Fruit fly (Drosophila melanogaster): Measurements from ENCODE around the gene ninaA.
A peak's percentile ranks its signal among the peaks of the same experiment; 100 is the strongest.

The ninaA gene

DNA sequence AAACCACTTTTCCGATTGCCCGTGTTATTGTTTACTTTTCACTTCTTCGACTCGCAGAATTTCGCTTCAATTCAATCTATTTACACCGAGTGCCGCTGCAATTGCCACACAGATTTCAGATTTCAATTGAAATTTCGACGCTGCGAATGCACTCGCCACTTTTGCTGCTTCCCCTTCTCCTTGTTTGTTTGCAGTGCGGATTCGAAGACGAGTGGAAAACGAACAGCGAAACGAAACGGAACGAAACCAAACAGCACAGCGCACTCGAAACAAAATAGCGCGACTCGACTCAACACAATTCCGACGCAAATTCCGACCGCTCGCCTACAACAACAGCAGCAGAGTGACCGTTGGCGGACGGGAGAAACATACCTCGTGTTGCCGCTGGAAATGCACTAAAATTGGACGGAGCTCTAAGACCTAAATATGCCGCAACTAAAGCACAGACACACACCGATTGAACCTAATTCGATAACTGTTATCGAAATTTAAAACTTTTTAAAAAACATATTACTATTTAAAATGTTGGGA, 26.3 kb upstream of the ninaA start, which contains the start of gene drongo (continued):
- TF ChIP-seq Side (GFP tag; optimal IDR thresholded peaks at IDR 0.05): no peak
- TF ChIP-seq CG7987 (GFP tag; optimal IDR thresholded peaks at IDR 0.05): peak; percentile 36
- TF ChIP-seq so (GFP tag; IDR thresholded peaks at IDR 0.05): peak; percentile 50; the same call in 1 of the 3 replicates
- peak; percentile 55 for TF ChIP-seq PHDP (tag; optimal IDR thresholded peaks at IDR 0.05)
- no peak for TF ChIP-seq Bdp1 (GFP tag; optimal IDR thresholded peaks at IDR 0.05)
- no peak for TF ChIP-seq ttk (GFP tag; IDR thresholded peaks at IDR 0.05)
- TF ChIP-seq crc (GFP tag; optimal IDR thresholded peaks at IDR 0.05): no peak
- TF ChIP-seq ab (GFP tag; optimal IDR thresholded peaks at IDR 0.05): no peak
- TF ChIP-seq CG3847 (GFP tag; IDR thresholded peaks at IDR 0.05): peak; percentile 33; the same call in 1 of the 2 replicates
- peak; percentile 61 for TF ChIP-seq Hand (GFP tag; optimal IDR thresholded peaks at IDR 0.05)
- TF ChIP-seq CG13624 (GFP tag; optimal IDR thresholded peaks at IDR 0.05): peak; percentile 65
- TF ChIP-seq Meics (GFP tag; optimal IDR thresholded peaks at IDR 0.05): peak; percentile 11
- peak; percentile 14 for TF ChIP-seq dm (GFP tag; optimal IDR thresholded peaks at IDR 0.05)
- peak; percentile 52 for TF ChIP-seq CG12299 (tag; optimal IDR thresholded peaks at IDR 0.05)
- TF ChIP-seq ato (GFP tag; IDR thresholded peaks at IDR 0.05; ENCODE audit: partially characterized antibody): no peak
- TF ChIP-seq al (GFP tag; IDR thresholded peaks at IDR 0.05): 0 out of 2 replicates have a peak, but pooled peaks have one; percentile 17
- peak; percentile 53; the same call in 1 of the 2 replicates for TF ChIP-seq CG13287 (GFP tag; IDR thresholded peaks at IDR 0.05; ENCODE audit: partially characterized antibody)
- no peak for TF ChIP-seq wor (GFP tag; IDR thresholded peaks at IDR 0.05)
- peak; percentile 11; the same call in 1 of the 2 replicates for TF ChIP-seq inv (GFP tag; IDR thresholded peaks at IDR 0.05; ENCODE audit: partially characterized antibody)
- 0 out of 3 replicates have a peak, but pooled peaks have one; percentile 50 for TF ChIP-seq CG11456 (GFP tag; IDR thresholded peaks at IDR 0.05)
- peak; percentile 2 for TF ChIP-seq CG9609 (GFP tag; optimal IDR thresholded peaks at IDR 0.05)
- TF ChIP-seq CG3995 (GFP tag; optimal IDR thresholded peaks at IDR 0.05): peak; percentile 17
- TF ChIP-seq CG17829 (tag; optimal IDR thresholded peaks at IDR 0.05): peak; percentile 58
- TF ChIP-seq Camta (GFP tag; optimal IDR thresholded peaks at IDR 0.05): no peak
- no peak; the same call in 2 of the 3 replicates for TF ChIP-seq CG14050 (GFP tag; IDR thresholded peaks at IDR 0.05)
- TF ChIP-seq lola (GFP tag; optimal IDR thresholded peaks at IDR 0.05): no peak
- TF ChIP-seq CG8089 (GFP tag; optimal IDR thresholded peaks at IDR 0.05): peak; percentile 17
- peak; percentile 71 for TF ChIP-seq CG13894 (tag; optimal IDR thresholded peaks at IDR 0.05)
- no peak for TF ChIP-seq Hey (tag; optimal IDR thresholded peaks at IDR 0.05)
- peak; percentile 18 for TF ChIP-seq CG3163 (GFP tag; optimal IDR thresholded peaks at IDR 0.05)
- peak; percentile 86 for TF ChIP-seq CG1603 (tag; optimal IDR thresholded peaks at IDR 0.05)
- peak; percentile 38 for TF ChIP-seq CG8290 (GFP tag; optimal IDR thresholded peaks at IDR 0.05)
- peak; percentile 47 to 85 for TF ChIP-seq CG8290 (tag; optimal IDR thresholded peaks at IDR 0.05)
- TF ChIP-seq Sry-β (GFP tag; optimal IDR thresholded peaks at IDR 0.05): peak; percentile 7
- no peak for TF ChIP-seq CG17361 (GFP tag; IDR thresholded peaks at IDR 0.05)
- peak; percentile 39 for TF ChIP-seq sqz (GFP tag; optimal IDR thresholded peaks at IDR 0.05)
- 0 out of 2 replicates have a peak, but pooled peaks have one; percentile 10 for TF ChIP-seq CG43689 (GFP tag; IDR thresholded peaks at IDR 0.05)
- peak; percentile 83 for TF ChIP-seq CG42726 (GFP tag; IDR thresholded peaks at IDR 0.05; ENCODE audit: partially characterized antibody)
- no peak for TF ChIP-seq CG2889 (GFP tag; IDR thresholded peaks at IDR 0.05)
- no peak for TF ChIP-seq Gsc (GFP tag; IDR thresholded peaks at IDR 0.05)
- no peak for TF ChIP-seq CG12942 (GFP tag; optimal IDR thresholded peaks at IDR 0.05)
- TF ChIP-seq YL-1 (GFP tag; optimal IDR thresholded peaks at IDR 0.05): peak; percentile 37
- peak; percentile 62 for TF ChIP-seq BEAF-32 (GFP tag; optimal IDR thresholded peaks at IDR 0.05)
- peak; percentile 69 for TF ChIP-seq CrebB (tag; optimal IDR thresholded peaks at IDR 0.05)
- TF ChIP-seq prd (optimal IDR thresholded peaks at IDR 0.05): no peak
- 0 out of 3 replicates have a peak, but pooled peaks have one; percentile 15 for TF ChIP-seq prd (GFP tag; IDR thresholded peaks at IDR 0.05)
- TF ChIP-seq lilli (GFP tag; optimal IDR thresholded peaks at IDR 0.05): peak; percentile 33
- TF ChIP-seq CG13296 (GFP tag; optimal IDR thresholded peaks at IDR 0.05): peak; percentile 48
- TF ChIP-seq ken (GFP tag; IDR thresholded peaks at IDR 0.05): peak; percentile 59; the same call in 1 of the 3 replicates
- TF ChIP-seq CoRest (tag; optimal IDR thresholded peaks at IDR 0.05): peak; percentile 23

Measured in whole organism, embryonic.